Fruit fly (Drosophila melanogaster) whole organism, embryonic: ENCODE results near the gene neur.
A peak's percentile ranks its signal among the peaks of the same experiment; 100 is the strongest.

Experiments
- Abd-B ChIP-seq: fragments of 200-800 bp; sonication (Bioruptor generic); optimal IDR thresholded peaks from 2 replicates; lab custom pipeline; 2018; ENCODE audit warnings: missing biosample characterization, mild to moderate bottlenecking, missing genetic modification characterization, moderate library complexity
- CG10654 ChIP-seq: fragments of 200-800 bp; sonication (Bioruptor generic); optimal IDR thresholded peaks from 2 replicates; lab custom pipeline; 2016; ENCODE audit warnings: missing biosample characterization, missing genetic modification characterization
- CG12104 ChIP-seq: fragments of 200-800 bp; sonication (Bioruptor generic); optimal IDR thresholded peaks from 3 replicates; lab custom pipeline; 2016; ENCODE audit warnings: missing biosample characterization, missing genetic modification characterization
- CG14050 ChIP-seq: fragments of 200-800 bp; sonication (Bioruptor generic); IDR thresholded peaks from 3 replicates; pipeline ENCODE4 v1.3.6; 2022; ENCODE audit warnings: missing biosample characterization, missing genetic modification characterization
- CG2712 ChIP-seq: fragments of 200-800 bp; optimal IDR thresholded peaks from 3 replicates; lab custom pipeline; 2019; ENCODE audit warnings: missing biosample characterization, mild to moderate bottlenecking, missing genetic modification characterization, moderate library complexity
- CG31441 ChIP-seq: fragments of 200-800 bp; sonication (Bioruptor generic); IDR thresholded peaks from 2 replicates; pipeline ENCODE4 v1.3.6; 2022; ENCODE audit warnings: missing biosample characterization, missing genetic modification characterization
- CG32772 ChIP-seq: fragments of 200-800 bp; sonication (Bioruptor generic); IDR thresholded peaks from 2 replicates; pipeline ENCODE4 v1.3.6; 2022; ENCODE audit warnings: missing biosample characterization, missing genetic modification characterization
- CG33557 ChIP-seq: fragments of 200-800 bp; sonication (Bioruptor generic); optimal IDR thresholded peaks from 2 replicates; lab custom pipeline; 2019; ENCODE audit warnings: missing biosample characterization, mild to moderate bottlenecking, missing genetic modification characterization, moderate library complexity
- CG3726 ChIP-seq: fragments of 200-800 bp; sonication (Bioruptor generic); IDR thresholded peaks from 3 replicates; pipeline ENCODE4, ENCODE4 v1.3.6; 2022; ENCODE audit warnings: missing biosample characterization, missing genetic modification characterization
- CG43689 ChIP-seq: fragments of 200-800 bp; sonication (Bioruptor generic); IDR thresholded peaks from 2 replicates; pipeline ENCODE4 v1.3.6; 2022; ENCODE audit warnings: missing biosample characterization, missing genetic modification characterization
- CG5245 ChIP-seq: fragments of 200-800 bp; sonication (Bioruptor generic); optimal IDR thresholded peaks from 3 replicates; lab custom pipeline; 2016; ENCODE audit warnings: missing biosample characterization, missing genetic modification characterization
- CG7357 ChIP-seq: fragments of 200-800 bp; sonication (Bioruptor generic); IDR thresholded peaks from 3 replicates; pipeline ENCODE4 v1.3.6; 2022; ENCODE audit warnings: missing biosample characterization, missing genetic modification characterization
- CG7839 ChIP-seq: fragments of 200-800 bp; sonication (Bioruptor generic); optimal IDR thresholded peaks from 3 replicates; lab custom pipeline; 2018; ENCODE audit warnings: missing biosample characterization, mild to moderate bottlenecking, missing genetic modification characterization, moderate library complexity
- CG9797 ChIP-seq: fragments of 200-800 bp; sonication (Bioruptor generic); optimal IDR thresholded peaks from 3 replicates; lab custom pipeline; 2018; ENCODE audit warnings: missing biosample characterization, mild to moderate bottlenecking, missing genetic modification characterization
- D19B ChIP-seq: fragments of 200-800 bp; sonication (Bioruptor generic); optimal IDR thresholded peaks from 2 replicates; lab custom pipeline; 2017; ENCODE audit warnings: missing biosample characterization, mild to moderate bottlenecking, missing genetic modification characterization
- Dek ChIP-seq: fragments of 200-800 bp; sonication (Bioruptor generic); optimal IDR thresholded peaks from 3 replicates; lab custom pipeline; 2019; ENCODE audit warnings: missing biosample characterization, mild to moderate bottlenecking, missing genetic modification characterization, moderate library complexity
- Doc2 ChIP-seq: fragments of 200-800 bp; sonication (Bioruptor generic); IDR thresholded peaks from 2 replicates; pipeline ENCODE4 v1.3.6; 2022; ENCODE audit warnings: missing biosample characterization, missing genetic modification characterization
- Fer3 ChIP-seq: fragments of 200-800 bp; sonication (Bioruptor generic); optimal IDR thresholded peaks from 2 replicates; lab custom pipeline; 2018; ENCODE audit warnings: missing biosample characterization, mild to moderate bottlenecking, missing genetic modification characterization, moderate library complexity
- GATAe ChIP-seq: fragments of 200-800 bp; sonication (Bioruptor generic); conservative IDR thresholded peaks from 2 replicates; pipeline ENCODE4 v1.3.6; 2022; ENCODE audit warnings: missing biosample characterization, missing genetic modification characterization
- Hmr ChIP-seq: fragments of 200-800 bp; sonication (Bioruptor generic); optimal IDR thresholded peaks from 3 replicates; lab custom pipeline; 2017; ENCODE audit warnings: mild to moderate bottlenecking, missing biosample characterization, missing genetic modification reagents, missing genetic modification characterization
- Hr78 ChIP-seq, 2 experiments: fragments of 200-800 bp in 1 of 2; fragments of >200 bp in 1 of 2; sonication (Bioruptor generic) in 1 of 2; optimal IDR thresholded peaks; 2 replicates each; lab custom pipeline; 2017 to 2019; ENCODE audit warnings: missing biosample characterization in 2 of 2, missing genetic modification characterization in 2 of 2, mild to moderate bottlenecking in 1 of 2, moderate library complexity in 1 of 2
- Med ChIP-seq: fragments of 200-800 bp; sonication (Bioruptor generic); peaks from one replicate; lab custom pipeline; 2016; ENCODE audit warnings: missing biosample characterization, missing genetic modification characterization, mild to moderate bottlenecking, inconsistent platforms, moderate library complexity
- Myb ChIP-seq: fragments of 200-800 bp; sonication (Bioruptor generic); optimal IDR thresholded peaks from 2 replicates; lab custom pipeline; 2016; ENCODE audit warnings: missing biosample characterization, missing genetic modification characterization
- Opbp ChIP-seq: fragments of 200-800 bp; sonication (Bioruptor generic); IDR thresholded peaks from 3 replicates; pipeline ENCODE4 v1.3.6; 2022; ENCODE audit warnings: missing biosample characterization, missing genetic modification characterization; ENCODE audit not compliant: partially characterized antibody
- Taf1 ChIP-seq: fragments of 200-800 bp; sonication (Bioruptor generic); IDR thresholded peaks from 2 replicates; pipeline ENCODE4 v1.3.6; 2022; ENCODE audit warnings: missing biosample characterization, missing genetic modification characterization
- al ChIP-seq: fragments of 200-800 bp; sonication (Bioruptor generic); IDR thresholded peaks from 2 replicates; pipeline ENCODE4 v1.3.6; 2022; ENCODE audit warnings: missing biosample characterization, missing genetic modification characterization
- aop ChIP-seq: fragments of 200-800 bp; sonication (Bioruptor generic); IDR thresholded peaks from 2 replicates; pipeline ENCODE4 v1.3.6; 2022; ENCODE audit warnings: missing biosample characterization, missing genetic modification characterization
- bsh ChIP-seq, 2 experiments: fragments of 200-800 bp; sonication (Bioruptor generic); optimal IDR thresholded peaks; 2 replicates each; lab custom pipeline; 2017 to 2018; ENCODE audit warnings: mild to moderate bottlenecking in 2 of 2, missing biosample characterization in 2 of 2, missing genetic modification characterization in 2 of 2, moderate library complexity in 1 of 2
- chinmo ChIP-seq: fragments of 200-800 bp; sonication (Bioruptor generic); IDR thresholded peaks from 4 replicates; pipeline ENCODE4 v1.3.6; 2022; ENCODE audit warnings: missing biosample characterization, missing genetic modification characterization; ENCODE audit not compliant: partially characterized antibody
- chn ChIP-seq: fragments of 200-800 bp; sonication (Bioruptor generic); optimal IDR thresholded peaks from 2 replicates; lab custom pipeline; 2016; ENCODE audit warnings: missing biosample characterization, missing genetic modification characterization
- crp ChIP-seq, 2 experiments: fragments of 200-800 bp; sonication (Bioruptor generic); optimal IDR thresholded peaks; 2 replicates in 1 of 2; 3 replicates in 1 of 2; lab custom pipeline; 2017; ENCODE audit warnings: missing biosample characterization in 2 of 2, missing genetic modification characterization in 2 of 2, mild to moderate bottlenecking in 1 of 2, moderate library complexity in 1 of 2
- gcm2 ChIP-seq: fragments of 200-800 bp; sonication (Bioruptor generic); optimal IDR thresholded peaks from 2 replicates; lab custom pipeline; 2016; ENCODE audit warnings: missing biosample characterization, missing genetic modification characterization
- gsb-n ChIP-seq: fragments of 200-800 bp; sonication (Bioruptor generic); optimal IDR thresholded peaks from 3 replicates; lab custom pipeline; 2018; ENCODE audit warnings: missing biosample characterization, mild to moderate bottlenecking, missing genetic modification characterization
- her ChIP-seq: fragments of 200-800 bp; sonication (Bioruptor generic); optimal IDR thresholded peaks from 2 replicates; lab custom pipeline; 2016; ENCODE audit warnings: missing biosample characterization, missing genetic modification characterization
- hkb ChIP-seq, 2 experiments: fragments of 200-800 bp in 1 of 2; fragments of >200 bp in 1 of 2; sonication (Bioruptor generic) in 1 of 2; IDR thresholded peaks in 1 of 2; optimal IDR thresholded peaks in 1 of 2; 2 replicates each; pipeline versions ENCODE4 v1.3.6 to Lab custom; 2017 to 2022; ENCODE audit warnings: missing biosample characterization in 1 of 2, missing genetic modification characterization in 1 of 2
- lbe ChIP-seq: fragments of 200-800 bp; sonication (Bioruptor generic); optimal IDR thresholded peaks from 2 replicates; lab custom pipeline; 2016; ENCODE audit warnings: missing biosample characterization, mild to moderate bottlenecking, missing genetic modification characterization
- pb ChIP-seq: fragments of 200-800 bp; sonication (Bioruptor generic); optimal IDR thresholded peaks from 3 replicates; lab custom pipeline; 2016; ENCODE audit warnings: missing biosample characterization, missing genetic modification characterization
- pita ChIP-seq: fragments of 200-800 bp; sonication (Bioruptor generic); optimal IDR thresholded peaks from 2 replicates; lab custom pipeline; 2017; ENCODE audit warnings: missing biosample characterization, mild to moderate bottlenecking, missing genetic modification characterization
- pnt ChIP-seq: fragments of 200-800 bp; sonication (Bioruptor generic); optimal IDR thresholded peaks from 3 replicates; lab custom pipeline; 2016; ENCODE audit warnings: missing biosample characterization, missing genetic modification characterization
- pum ChIP-seq: fragments of 200-800 bp; sonication (Bioruptor generic); optimal IDR thresholded peaks from 2 replicates; lab custom pipeline; 2016; ENCODE audit warnings: missing biosample characterization, missing genetic modification characterization
- sc ChIP-seq, 3 experiments: fragments of >200 bp in 2 of 3; fragments of 200-800 bp in 1 of 3; sonication (Bioruptor generic) in 1 of 3; optimal IDR thresholded peaks; 2 replicates in 2 of 3; 3 replicates in 1 of 3; lab custom pipeline; 2017; ENCODE audit warnings: mild to moderate bottlenecking in 1 of 3, missing biosample characterization in 1 of 3, missing genetic modification characterization in 1 of 3, missing genetic modification reagents in 1 of 3
- sd ChIP-seq: fragments of 200-800 bp; sonication (Bioruptor generic); optimal IDR thresholded peaks from 3 replicates; lab custom pipeline; 2018; ENCODE audit warnings: missing biosample characterization, mild to moderate bottlenecking, missing genetic modification characterization, moderate library complexity
- sr ChIP-seq: fragments of 200-800 bp; sonication (Bioruptor generic); IDR thresholded peaks from 3 replicates; pipeline ENCODE4 v1.3.6; 2022; ENCODE audit warnings: missing biosample characterization, missing genetic modification characterization
- tna ChIP-seq: fragments of 200-800 bp; sonication (Bioruptor generic); IDR thresholded peaks from 2 replicates; pipeline ENCODE4 v1.3.6; 2022; ENCODE audit warnings: missing biosample characterization, missing genetic modification characterization; ENCODE audit not compliant: partially characterized antibody
- toy ChIP-seq: fragments of 200-800 bp; sonication (Bioruptor generic); IDR thresholded peaks from 2 replicates; pipeline ENCODE4 v1.3.6; 2022; ENCODE audit warnings: missing biosample characterization, missing genetic modification characterization
- tup ChIP-seq: fragments of 200-800 bp; sonication (Bioruptor generic); optimal IDR thresholded peaks from 2 replicates; lab custom pipeline; 2016; ENCODE audit warnings: missing biosample characterization, mild to moderate bottlenecking, missing genetic modification characterization, moderate library complexity
- tx ChIP-seq: fragments of 200-800 bp; sonication (Bioruptor generic); optimal IDR thresholded peaks from 2 replicates; lab custom pipeline; 2016; ENCODE audit warnings: missing biosample characterization, missing genetic modification characterization
- zfh1 ChIP-seq: fragments of 200-800 bp; sonication (Bioruptor generic); IDR thresholded peaks from 3 replicates; pipeline ENCODE4 v1.3.6; 2022; ENCODE audit warnings: missing biosample characterization, missing genetic modification characterization

The neur gene

DNA sequence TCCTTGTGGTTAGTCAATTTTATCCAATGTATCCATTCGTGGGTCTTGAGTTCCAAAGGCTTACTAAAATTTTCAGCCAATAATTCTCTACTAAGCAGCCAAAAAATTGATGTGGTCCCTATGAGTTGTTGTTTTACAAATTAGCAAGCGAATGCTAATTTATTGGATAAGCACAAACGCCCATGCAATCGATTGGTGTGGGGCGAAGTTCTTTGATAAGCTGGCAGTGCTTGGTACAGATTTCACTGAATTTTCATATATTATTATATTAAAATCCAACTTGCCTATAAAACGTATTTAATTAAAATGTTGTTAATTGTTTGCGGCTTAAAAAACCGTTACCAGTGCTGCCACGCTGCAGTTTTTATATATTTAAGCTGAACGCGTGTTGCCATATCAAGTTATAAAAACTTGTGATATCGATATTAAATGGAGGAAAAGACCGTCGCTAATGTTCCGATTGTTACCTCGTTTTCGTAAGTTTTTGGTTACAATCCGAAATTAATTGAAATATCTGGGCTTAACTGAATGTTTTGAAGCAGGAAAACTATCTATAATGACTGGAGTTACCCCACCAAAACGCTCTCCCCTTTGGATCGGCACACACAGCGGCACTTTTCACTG is 35.6 kb downstream of the neur start, which contains the start of the genes CG31100 and CG11980 (continued):
- TF ChIP-seq tna (GFP tag; lab: Robert Waterston, UW) (0 out of 2 replicates have a peak, but pooled peaks have one; percentile 40), lbe (GFP tag; lab: Kevin White, UChicago) (peak; percentile 24), chn (no peak), CG43689 (GFP tag; lab: Robert Waterston, UW) (no peak), Opbp (GFP tag; lab: Robert Waterston, UW) (peak; percentile 80)

DNA sequence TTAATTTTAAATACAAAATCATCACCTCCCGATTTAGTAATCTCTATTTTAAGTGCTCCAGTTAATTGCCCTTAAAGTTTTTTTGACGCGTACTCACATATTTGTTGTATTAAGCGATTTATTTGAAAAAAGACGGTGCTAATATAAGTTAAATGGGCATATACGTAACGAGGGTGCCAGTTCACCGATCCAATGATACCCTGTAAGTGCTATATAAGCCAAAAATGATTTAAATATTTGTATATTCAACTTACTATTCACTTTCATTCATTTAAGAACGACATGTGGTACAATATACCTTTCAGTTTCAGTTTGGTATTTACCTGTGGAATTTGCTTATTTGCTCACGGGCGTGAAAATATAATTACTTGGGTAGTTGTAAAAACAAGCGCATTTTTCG is 36.7 kb downstream of the neur start:
- TF ChIP-seq CG5245 (GFP tag; lab: Kevin White, UChicago) (no peak), Abd-B (GFP tag; lab: Kevin White, UChicago) (no peak), CG10654 (GFP tag; lab: Kevin White, UChicago) (no peak), gcm2 (GFP tag; lab: Kevin White, UChicago) (no peak), Med (GFP tag; lab: Kevin White, UChicago) (peak; percentile 73), CG32772 (GFP tag; lab: Robert Waterston, UW) (no peak), sd (tag; lab: Kevin White, UChicago) (peak; percentile 34), toy (GFP tag; lab: Robert Waterston, UW) (no peak), CG31441 (GFP tag; lab: Robert Waterston, UW) (no peak), Hr78 (GFP tag; optimal IDR thresholded peaks at IDR 0.05; lab: Kevin White, UChicago) (no peak), CG7357 (no peak), gsb-n (tag; lab: Kevin White, UChicago) (no peak), CG2712 (no peak), Taf1 (no peak), Myb (no peak), pb (GFP tag; lab: Kevin White, UChicago) (no peak), Dek (tag; lab: Kevin White, UChicago) (no peak), al (GFP tag; lab: Robert Waterston, UW) (no peak), pnt (no peak), pum (no peak), GATAe (GFP tag; lab: Robert Waterston, UW) (no peak), CG12104 (GFP tag; lab: Kevin White, UChicago) (no peak), pita (GFP tag; lab: Kevin White, UChicago) (no peak), hkb (optimal IDR thresholded peaks at IDR 0.05; lab: Kevin White, UChicago) (no peak), hkb (GFP tag; IDR thresholded peaks at IDR 0.05; lab: Robert Waterston, UW) (no peak), CG9797 (GFP tag; lab: Kevin White, UChicago) (no peak), zfh1 (GFP tag; lab: Robert Waterston, UW) (no peak), Doc2 (GFP tag; lab: Robert Waterston, UW) (no peak), sc (optimal IDR thresholded peaks at IDR 0.05; lab: Kevin White, UChicago) (no peak), sc (GFP tag; optimal IDR thresholded peaks at IDR 0.05; lab: Kevin White, UChicago) (no peak), D19B (GFP tag; lab: Kevin White, UChicago) (peak; percentile 75), tup (no peak), bsh (GFP tag; optimal IDR thresholded peaks at IDR 0.05; lab: Kevin White, UChicago) (no peak), Fer3 (tag; lab: Kevin White, UChicago) (peak; percentile 10), CG7839 (tag; lab: Kevin White, UChicago) (no peak), chinmo (GFP tag; lab: Robert Waterston, UW) (no peak), sr (GFP tag; lab: Robert Waterston, UW) (no peak), Hmr (peak; percentile 4), CG33557 (GFP tag; lab: Kevin White, UChicago) (no peak), tx (GFP tag; lab: Kevin White, UChicago) (no peak), CG14050 (no peak), aop (no peak), her (GFP tag; lab: Kevin White, UChicago) (no peak), CG3726 (GFP tag; lab: Robert Waterston, UW) (0 out of 3 replicates have a peak, but pooled peaks have one; percentile 6), crp (GFP tag; optimal IDR thresholded peaks at IDR 0.05; lab: Kevin White, UChicago) (no peak)
